Worm (Caenorhabditis elegans) whole organism, L1 larva: ENCODE data around the gene T10F2.2.

ENCODE experiments used
- C16A3.4 ChIP-seq: fragments of 150-350 bp; optimal IDR thresholded peaks from 2 replicates; lab custom pipeline; 2014; ENCODE audit warnings: missing biosample characterization, missing genetic modification characterization
- C34B4.2 ChIP-seq: sonication (generic microtip); optimal IDR thresholded peaks from 2 replicates; lab custom pipeline; 2017; ENCODE audit warnings: mild to moderate bottlenecking, missing genetic modification characterization, missing compliant biosample characterization
- F16B12.6 ChIP-seq: fragments of 150-350 bp; optimal IDR thresholded peaks from 2 replicates; lab custom pipeline; 2014; ENCODE audit warnings: missing biosample characterization, missing genetic modification characterization
- Y116A8C.19 ChIP-seq: sonication (generic microtip); optimal IDR thresholded peaks from 2 replicates; lab custom pipeline; 2016; ENCODE audit warnings: missing compliant biosample characterization, missing genetic modification characterization, borderline replicate concordance
- alr-1 ChIP-seq: fragments of 200-800 bp; sonication (Bioruptor generic); optimal IDR thresholded peaks from 2 replicates; lab custom pipeline; 2018; ENCODE audit warnings: borderline replicate concordance, mild to moderate bottlenecking, missing genetic modification characterization, missing compliant biosample characterization
- ama-1 ChIP-seq: fragments of 150-350 bp; optimal IDR thresholded peaks from 2 replicates; lab custom pipeline; 2014
- blmp-1 ChIP-seq: fragments of 150-350 bp; optimal IDR thresholded peaks from 2 replicates; lab custom pipeline; 2014; ENCODE audit warnings: missing biosample characterization, missing genetic modification characterization
- ceh-90 ChIP-seq: sonication (generic microtip); optimal IDR thresholded peaks from 2 replicates; lab custom pipeline; 2016; ENCODE audit warnings: missing genetic modification characterization, missing compliant biosample characterization
- dpl-1 ChIP-seq, 3 experiments: fragments of 150-350 bp in 2 of 3; sonication (generic microtip) in 1 of 3; optimal IDR thresholded peaks; 2 replicates each; lab custom pipeline; 2014 to 2017; ENCODE audit warnings: missing biosample characterization in 3 of 3, missing genetic modification characterization in 3 of 3, missing genetic modification reagents in 3 of 3
- efl-1 ChIP-seq, 4 experiments: fragments of 150-350 bp; optimal IDR thresholded peaks in 3 of 4; peaks in 1 of 4; 1 replicate in 1 of 4; 2 replicates in 3 of 4; lab custom pipeline; 2014; ENCODE audit warnings: missing biosample characterization in 2 of 4, missing genetic modification characterization in 2 of 4, missing genetic modification reagents in 2 of 4
- egl-13 ChIP-seq: sonication (generic microtip); optimal IDR thresholded peaks from 2 replicates; lab custom pipeline; 2016; ENCODE audit warnings: missing genotype, missing genetic modification reagents, missing genetic modification characterization, missing compliant biosample characterization
- elt-2 ChIP-seq: sonication (generic microtip); optimal IDR thresholded peaks from 2 replicates; lab custom pipeline; 2016; ENCODE audit warnings: missing genetic modification characterization, mild to moderate bottlenecking, inconsistent platforms, missing compliant biosample characterization, missing genetic modification reagents
- fkh-4 ChIP-seq: sonication (generic microtip); optimal IDR thresholded peaks from 2 replicates; lab custom pipeline; 2016; ENCODE audit warnings: missing compliant biosample characterization, missing genetic modification characterization, borderline replicate concordance
- fkh-8 ChIP-seq: sonication (generic microtip); optimal IDR thresholded peaks from 2 replicates; lab custom pipeline; 2016; ENCODE audit warnings: mild to moderate bottlenecking, missing genetic modification characterization, missing compliant biosample characterization
- fos-1 ChIP-seq: fragments of 150-350 bp; optimal IDR thresholded peaks from 2 replicates; lab custom pipeline; 2014; ENCODE audit warnings: missing biosample characterization, missing genetic modification characterization
- hlh-17 ChIP-seq: fragments of 200-800 bp; sonication (Bioruptor generic); optimal IDR thresholded peaks from 2 replicates; lab custom pipeline; 2018; ENCODE audit warnings: missing genetic modification characterization, mild to moderate bottlenecking, missing compliant biosample characterization, moderate library complexity, borderline replicate concordance
- irx-1 ChIP-seq: sonication (generic microtip); optimal IDR thresholded peaks from 2 replicates; lab custom pipeline; 2016; ENCODE audit warnings: missing genetic modification characterization, missing compliant biosample characterization
- lin-13 ChIP-seq: fragments of 150-350 bp; optimal IDR thresholded peaks from 2 replicates; lab custom pipeline; 2014; ENCODE audit warnings: missing biosample characterization, missing genetic modification reagents, missing genetic modification characterization
- lin-14 ChIP-seq: fragments of 200-800 bp; sonication (Bioruptor generic); optimal IDR thresholded peaks from 2 replicates; lab custom pipeline; 2018; ENCODE audit warnings: mild to moderate bottlenecking, missing genetic modification characterization, moderate library complexity, missing compliant biosample characterization
- lin-35 ChIP-seq, 2 experiments: fragments of 150-350 bp; optimal IDR thresholded peaks; 2 replicates each; lab custom pipeline; 2014; ENCODE audit warnings: missing biosample characterization in 2 of 2, missing genetic modification characterization in 2 of 2, missing genetic modification reagents in 2 of 2
- lin-39 ChIP-seq: fragments of 150-350 bp; optimal IDR thresholded peaks from 2 replicates; lab custom pipeline; 2014; ENCODE audit warnings: missing biosample characterization, missing genetic modification reagents, missing genetic modification characterization
- lsy-2 ChIP-seq, 2 experiments: fragments of 150-350 bp; optimal IDR thresholded peaks; 2 replicates each; lab custom pipeline; 2014; ENCODE audit warnings: missing biosample characterization in 2 of 2, missing genetic modification characterization in 2 of 2
- mdl-1 ChIP-seq, 2 experiments: fragments of 150-350 bp; optimal IDR thresholded peaks; 2 replicates each; lab custom pipeline; 2014 to 2017; ENCODE audit warnings: missing biosample characterization in 2 of 2, missing genetic modification characterization in 2 of 2, inconsistent platforms in 1 of 2
- mef-2 ChIP-seq: fragments of 150-350 bp; optimal IDR thresholded peaks from 2 replicates; lab custom pipeline; 2014; ENCODE audit warnings: missing biosample characterization, missing genetic modification characterization
- mep-1 ChIP-seq: fragments of 150-350 bp; optimal IDR thresholded peaks from 2 replicates; lab custom pipeline; 2014; ENCODE audit warnings: missing biosample characterization, missing genetic modification characterization
- nhr-11 ChIP-seq: fragments of 150-350 bp; optimal IDR thresholded peaks from 2 replicates; lab custom pipeline; 2014; ENCODE audit warnings: missing biosample characterization, missing genetic modification characterization
- nhr-19 ChIP-seq: fragments of 200-800 bp; sonication (Bioruptor generic); conservative IDR thresholded peaks from 2 replicates; pipeline ENCODE4 v1.3.6; 2022; ENCODE audit warnings: missing genetic modification characterization, missing compliant biosample characterization
- nhr-20 ChIP-seq: sonication (generic microtip); optimal IDR thresholded peaks from 2 replicates; lab custom pipeline; 2016; ENCODE audit warnings: mild to moderate bottlenecking, missing genetic modification characterization, missing compliant biosample characterization
- nhr-237 ChIP-seq: fragments of 150-350 bp; optimal IDR thresholded peaks from 2 replicates; lab custom pipeline; 2014; ENCODE audit warnings: missing biosample characterization, missing genetic modification characterization
- nhr-47 ChIP-seq: sonication (generic microtip); optimal IDR thresholded peaks from 2 replicates; lab custom pipeline; 2016; ENCODE audit warnings: mild to moderate bottlenecking, missing genetic modification characterization, moderate library complexity, missing compliant biosample characterization
- nhr-71 ChIP-seq: sonication (generic microtip); optimal IDR thresholded peaks from 2 replicates; lab custom pipeline; 2016; ENCODE audit warnings: mild to moderate bottlenecking, missing genetic modification characterization, moderate library complexity, missing compliant biosample characterization
- nhr-85 ChIP-seq: sonication (generic microtip); peaks from one replicate; lab custom pipeline; 2016; ENCODE audit warnings: missing genetic modification characterization, inconsistent platforms, missing compliant biosample characterization
- nhr-90 ChIP-seq: sonication (generic microtip); optimal IDR thresholded peaks from 2 replicates; lab custom pipeline; 2016; ENCODE audit warnings: mild to moderate bottlenecking, missing genetic modification characterization, missing compliant biosample characterization; ENCODE audit not compliant: poor library complexity
- pqm-1 ChIP-seq: sonication (generic microtip); optimal IDR thresholded peaks from 3 replicates; lab custom pipeline; 2017; ENCODE audit warnings: missing biosample characterization, missing genetic modification characterization
- snu-23 ChIP-seq: sonication (generic microtip); optimal IDR thresholded peaks from 2 replicates; lab custom pipeline; 2016; ENCODE audit warnings: missing genetic modification characterization, missing compliant biosample characterization
- sup-37 ChIP-seq: fragments of 200-800 bp; sonication (Bioruptor generic); optimal IDR thresholded peaks from 2 replicates; lab custom pipeline; 2018; ENCODE audit warnings: mild to moderate bottlenecking, missing genetic modification characterization, missing compliant biosample characterization
- swsn-7 ChIP-seq: sonication (generic microtip); optimal IDR thresholded peaks from 2 replicates; lab custom pipeline; 2016; ENCODE audit warnings: missing genetic modification characterization, missing compliant biosample characterization
- tbx-2 ChIP-seq: sonication (generic microtip); optimal IDR thresholded peaks from 2 replicates; lab custom pipeline; 2016; ENCODE audit warnings: missing genetic modification characterization, missing compliant biosample characterization
- unc-130 ChIP-seq: fragments of 150-350 bp; optimal IDR thresholded peaks from 2 replicates; lab custom pipeline; 2017; ENCODE audit warnings: missing biosample characterization, missing genetic modification characterization, inconsistent platforms
- vab-15 ChIP-seq: sonication (generic microtip); optimal IDR thresholded peaks from 2 replicates; lab custom pipeline; 2017; ENCODE audit warnings: missing genotype, mild to moderate bottlenecking, missing genetic modification characterization, missing compliant biosample characterization
- xbp-1 ChIP-seq: sonication (generic microtip); optimal IDR thresholded peaks from 2 replicates; lab custom pipeline; 2016; ENCODE audit warnings: missing genetic modification characterization, missing compliant biosample characterization
- ztf-4 ChIP-seq: fragments of 150-350 bp; optimal IDR thresholded peaks from 2 replicates; lab custom pipeline; 2014; ENCODE audit warnings: missing biosample characterization, missing genetic modification characterization

The T10F2.2 gene

ce11 chrIII:5165211-5165610, at the start of gene T10F2.2:
Gene T10F2.2, minus strand, starts transcription at chrIII:5165311.
- TF ChIP-seq unc-130 (no peak), vab-15 (tag; lab: Kevin White, UChicago) (no peak), F16B12.6 (tag; lab: Kevin White, UChicago) (no peak), ceh-90 (tag; lab: Kevin White, UChicago) (no peak), C34B4.2 (tag; lab: Kevin White, UChicago) (no peak), sup-37 (no peak), mdl-1 (tag; optimal IDR thresholded peaks at IDR 0.05; lab: Kevin White, UChicago) (no peak), egl-13 (tag; lab: Kevin White, UChicago) (no peak), nhr-85 (tag; lab: Kevin White, UChicago) (no peak), pqm-1 (tag; lab: Kevin White, UChicago) (no peak)

- TF ChIP-seq irx-1 (tag; lab: Kevin White, UChicago) (no peak), fkh-4 (tag; lab: Kevin White, UChicago) (no peak), efl-1 (optimal IDR thresholded peaks at IDR 0.05; lab: Kevin White, UChicago) (no peak), efl-1 (GFP tag; optimal IDR thresholded peaks at IDR 0.05 in 1 of 2; lab: Kevin White, UChicago) (no peak), alr-1 (no peak), Y116A8C.19 (no peak), nhr-11 (tag; lab: Kevin White, UChicago) (no peak), snu-23 (GFP tag; lab: Kevin White, UChicago) (no peak), nhr-237 (no peak), blmp-1 (tag; lab: Kevin White, UChicago) (no peak), dpl-1 (GFP tag; optimal IDR thresholded peaks at IDR 0.05; lab: Kevin White, UChicago) (no peak), mef-2 (no peak), lin-39 (tag; lab: Kevin White, UChicago) (no peak), elt-2 (tag; lab: Kevin White, UChicago) (no peak), hlh-17 (GFP tag; lab: Kevin White, UChicago) (no peak), ama-1 (no peak), fkh-8 (tag; lab: Kevin White, UChicago) (no peak), lin-14 (GFP tag; lab: Kevin White, UChicago) (no peak), fos-1 (tag; lab: Kevin White, UChicago) (no peak), lin-13 (GFP tag; lab: Kevin White, UChicago) (no peak)
Measured at ce11 chrIII:5214162-5214561, 49.1 kb upstream of the T10F2.2 start.

- peak; percentile 23 for TF ChIP-seq nhr-20
- TF ChIP-seq nhr-71 (tag; lab: Kevin White, UChicago): peak; percentile 50
- peak; percentile 0 for TF ChIP-seq nhr-85 (tag; lab: Kevin White, UChicago)
- TF ChIP-seq blmp-1 (tag; lab: Kevin White, UChicago): peak; percentile 2
- TF ChIP-seq ztf-4 (tag; lab: Kevin White, UChicago): peak; percentile 22
- TF ChIP-seq lin-35 (GFP tag; optimal IDR thresholded peaks at IDR 0.05; lab: Kevin White, UChicago): peak in 1 of 2 experiments; percentile 7
- peak; percentile 26 for TF ChIP-seq xbp-1 (tag; lab: Kevin White, UChicago)
- peak in 1 of 2 experiments; percentile 10 for TF ChIP-seq efl-1 (optimal IDR thresholded peaks at IDR 0.05; lab: Kevin White, UChicago)
- TF ChIP-seq efl-1 (GFP tag; optimal IDR thresholded peaks at IDR 0.05 in 1 of 2; lab: Kevin White, UChicago): peak in 1 of 2 experiments; percentile 56
- TF ChIP-seq C16A3.4: peak; percentile 6
- TF ChIP-seq sup-37: peak; percentile 51
- peak; percentile 26 for TF ChIP-seq tbx-2
- peak in 1 of 2 experiments; percentile 29 for TF ChIP-seq mdl-1 (tag; optimal IDR thresholded peaks at IDR 0.05; lab: Kevin White, UChicago)
- peak; percentile 29 for TF ChIP-seq elt-2 (tag; lab: Kevin White, UChicago)
- TF ChIP-seq mep-1: peak; percentile 21
- TF ChIP-seq lsy-2 (tag; optimal IDR thresholded peaks at IDR 0.05; lab: Kevin White, UChicago): peak; percentile 1 to 62
- TF ChIP-seq swsn-7 (tag; lab: Kevin White, UChicago): peak; percentile 32
- peak; percentile 19; the same call in 1 of the 2 replicates for TF ChIP-seq nhr-19 (GFP tag; lab: Robert Waterston, UW)
- peak; percentile 41 for TF ChIP-seq nhr-90 (tag; lab: Kevin White, UChicago)
- peak; percentile 56 for TF ChIP-seq nhr-47 (tag; lab: Kevin White, UChicago)
Measured at ce11 chrIII:5211137-5211648, 46.1 kb upstream of the T10F2.2 start.
